Worm (Caenorhabditis elegans): Measurements from ENCODE around the gene ugt-10.

DNA sequence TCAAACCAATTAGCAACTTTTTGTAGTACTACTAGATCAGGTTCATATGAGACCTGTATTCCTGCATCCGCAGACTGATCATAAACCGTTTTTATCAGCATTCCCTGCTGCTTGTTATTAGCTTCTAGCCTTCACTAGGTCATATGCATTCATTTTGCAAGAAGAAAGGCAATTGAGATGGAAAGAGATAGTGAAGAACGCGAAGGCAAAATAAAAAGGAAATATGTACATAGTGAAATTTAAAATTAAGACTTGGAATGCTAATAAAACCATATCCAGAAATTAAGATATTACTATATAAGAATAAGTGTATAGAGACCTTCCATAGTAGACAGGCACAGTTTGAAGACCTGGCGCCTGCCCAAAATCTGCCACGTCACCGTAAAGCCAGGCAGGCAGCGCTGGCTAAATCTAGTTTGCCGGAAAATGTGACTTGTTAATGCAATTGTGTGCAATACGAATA is 20.8 kb upstream of the ugt-10 start, which contains the start of the genes C02E7.8 and srh-23:
- no peak for TF ChIP-seq ztf-11 (tag; optimal IDR thresholded peaks at IDR 0.05)
- TF ChIP-seq mep-1 (tag; optimal IDR thresholded peaks at IDR 0.05), result no peak
- TF ChIP-seq unc-62 (GFP tag; optimal IDR thresholded peaks at IDR 0.05), result no peak
- TF ChIP-seq lin-13 (tag; optimal IDR thresholded peaks at IDR 0.05), result no peak
- TF ChIP-seq snpc-4 (tag; optimal IDR thresholded peaks at IDR 0.05), result no peak
- no peak for TF ChIP-seq nhr-28 (tag; optimal IDR thresholded peaks at IDR 0.05)
- no peak for TF ChIP-seq unc-39 (tag; optimal IDR thresholded peaks at IDR 0.05)
- no peak for TF ChIP-seq sptf-1 (tag; optimal IDR thresholded peaks at IDR 0.05)
- TF ChIP-seq bed-3 (GFP tag; optimal IDR thresholded peaks at IDR 0.05), result no peak
- TF ChIP-seq elt-1 (tag; optimal IDR thresholded peaks at IDR 0.05; ENCODE audit: borderline replicate concordance, insufficient read depth), result no peak
- no peak for TF ChIP-seq M03D4.4 (tag; optimal IDR thresholded peaks at IDR 0.05)
- no peak for TF ChIP-seq pha-4 (tag; optimal IDR thresholded peaks at IDR 0.05)

Measured in whole organism, mixed stage, embryonic.